Worm (Caenorhabditis elegans) whole organism, L4 larva: ENCODE results near the gene arx-5.

Experiments
- F44E2.7 ChIP-seq: fragments of 200-800 bp; sonication (Bioruptor generic); IDR thresholded peaks from 2 replicates; pipeline ENCODE4 v2.1.2; 2022; ENCODE audit warnings: missing genetic modification characterization, missing compliant biosample characterization
- Y75B8A.6 ChIP-seq: fragments of 200-800 bp; sonication (Bioruptor generic); IDR thresholded peaks from 2 replicates; pipeline ENCODE4 v1.3.6; 2022; ENCODE audit warnings: missing genetic modification reagents, missing genetic modification characterization, missing compliant biosample characterization
- aha-1 ChIP-seq: fragments of 150-350 bp; peaks from one replicate; lab custom pipeline; 2014; ENCODE audit warnings: missing biosample characterization, missing genetic modification characterization
- aly-2 ChIP-seq: sonication (generic microtip); optimal IDR thresholded peaks from 2 replicates; lab custom pipeline; 2018; ENCODE audit warnings: missing biosample characterization, missing genetic modification characterization
- ama-1 ChIP-seq: fragments of 150-350 bp; optimal IDR thresholded peaks from 2 replicates; lab custom pipeline; 2014; ENCODE audit warnings: inconsistent platforms, mixed read lengths
- arid-1 ChIP-seq: fragments of 200-800 bp; sonication (Bioruptor generic); conservative IDR thresholded peaks from 2 replicates; pipeline ENCODE4 v1.3.6; 2022; ENCODE audit warnings: missing genetic modification reagents, missing genetic modification characterization, missing compliant biosample characterization
- attf-4 ChIP-seq: sonication (generic microtip); optimal IDR thresholded peaks from 3 replicates; lab custom pipeline; 2017; ENCODE audit warnings: missing biosample characterization, missing genetic modification characterization
- ceh-32 ChIP-seq: sonication (generic microtip); optimal IDR thresholded peaks from 2 replicates; lab custom pipeline; 2016; ENCODE audit warnings: mild to moderate bottlenecking, missing genetic modification characterization, missing compliant biosample characterization; ENCODE audit not compliant: poor library complexity
- ces-1 ChIP-seq: fragments of 150-350 bp; sonication (generic microtip); optimal IDR thresholded peaks from 4 replicates; lab custom pipeline; 2014; ENCODE audit warnings: missing biosample characterization, missing genetic modification reagents, missing genetic modification characterization
- daf-19 ChIP-seq: fragments of 200-800 bp; sonication (Bioruptor generic); conservative IDR thresholded peaks from 2 replicates; pipeline ENCODE4 v1.3.6; 2022; ENCODE audit warnings: missing genetic modification characterization, missing compliant biosample characterization
- dmd-8 ChIP-seq: fragments of 200-800 bp; sonication (Bioruptor generic); IDR thresholded peaks from 2 replicates; pipeline ENCODE4 v1.3.6; 2022; ENCODE audit warnings: missing genetic modification characterization, missing compliant biosample characterization
- dmd-9 ChIP-seq: fragments of 200-800 bp; sonication (Bioruptor generic); IDR thresholded peaks from 2 replicates; pipeline ENCODE4 v1.3.6; 2022; ENCODE audit warnings: missing genetic modification reagents, missing genetic modification characterization, missing compliant biosample characterization
- egl-43 ChIP-seq: fragments of 200-800 bp; sonication (Bioruptor generic); IDR thresholded peaks from 2 replicates; pipeline ENCODE4 v1.3.6; 2022; ENCODE audit warnings: missing genetic modification reagents, missing genetic modification characterization, missing compliant biosample characterization
- fkh-10 ChIP-seq: fragments of 150-350 bp; optimal IDR thresholded peaks from 2 replicates; lab custom pipeline; 2014; ENCODE audit warnings: missing biosample characterization, missing genetic modification reagents, missing genetic modification characterization
- fos-1 ChIP-seq: fragments of 150-350 bp; optimal IDR thresholded peaks from 2 replicates; lab custom pipeline; 2014; ENCODE audit warnings: missing biosample characterization, missing genetic modification characterization
- gei-8 ChIP-seq: fragments of 200-800 bp; sonication (Bioruptor generic); optimal IDR thresholded peaks from 2 replicates; lab custom pipeline; 2018; ENCODE audit warnings: mild to moderate bottlenecking, missing genetic modification characterization, missing compliant biosample characterization
- hlh-11 ChIP-seq: fragments of 200-800 bp; sonication (Bioruptor generic); optimal IDR thresholded peaks from 2 replicates; lab custom pipeline; 2018; ENCODE audit warnings: mild to moderate bottlenecking, missing genetic modification characterization, missing compliant biosample characterization
- jun-1 ChIP-seq: fragments of 150-350 bp; optimal IDR thresholded peaks from 2 replicates; lab custom pipeline; 2014; ENCODE audit warnings: missing biosample characterization, missing genetic modification reagents, missing genetic modification characterization
- lim-7 ChIP-seq: fragments of 200-800 bp; sonication (Bioruptor generic); IDR thresholded peaks from 2 replicates; pipeline ENCODE4 v1.3.6; 2022; ENCODE audit warnings: missing genetic modification characterization, missing compliant biosample characterization
- lin-1 ChIP-seq: fragments of 200-800 bp; sonication (Bioruptor generic); IDR thresholded peaks from 2 replicates; pipeline ENCODE4 v1.3.6; 2022; ENCODE audit warnings: missing genetic modification reagents, missing genetic modification characterization, missing compliant biosample characterization
- lin-13 ChIP-seq: fragments of 150-350 bp; optimal IDR thresholded peaks from 2 replicates; lab custom pipeline; 2014; ENCODE audit warnings: missing biosample characterization, missing genetic modification reagents, missing genetic modification characterization
- lin-15B ChIP-seq: fragments of 150-350 bp; sonication (generic microtip); optimal IDR thresholded peaks from 3 replicates; lab custom pipeline; 2014; ENCODE audit warnings: missing biosample characterization, missing genetic modification characterization
- lin-38 ChIP-seq: fragments of 200-800 bp; sonication (Bioruptor generic); IDR thresholded peaks from 2 replicates; pipeline ENCODE4 v1.3.6; 2022; ENCODE audit warnings: missing genetic modification reagents, missing genetic modification characterization, missing compliant biosample characterization
- lin-39 ChIP-seq: fragments of 150-350 bp; optimal IDR thresholded peaks from 2 replicates; lab custom pipeline; 2014; ENCODE audit warnings: missing biosample characterization, missing genetic modification reagents, missing genetic modification characterization
- mep-1 ChIP-seq: fragments of 150-350 bp; sonication (generic microtip); optimal IDR thresholded peaks from 3 replicates; lab custom pipeline; 2014; ENCODE audit warnings: missing biosample characterization, missing genetic modification characterization
- nhr-102 ChIP-seq: sonication (generic microtip); optimal IDR thresholded peaks from 2 replicates; lab custom pipeline; 2016; ENCODE audit warnings: mild to moderate bottlenecking, missing genetic modification characterization, moderate library complexity, missing compliant biosample characterization
- nhr-11 ChIP-seq: fragments of 150-350 bp; optimal IDR thresholded peaks from 2 replicates; lab custom pipeline; 2014; ENCODE audit warnings: missing biosample characterization, missing genetic modification characterization
- nhr-111 ChIP-seq: fragments of 200-800 bp; sonication (Bioruptor generic); optimal IDR thresholded peaks from 2 replicates; lab custom pipeline; 2018; ENCODE audit warnings: mild to moderate bottlenecking, missing genetic modification characterization, missing compliant biosample characterization
- nhr-25 ChIP-seq: sonication (generic microtip); optimal IDR thresholded peaks from 2 replicates; lab custom pipeline; 2017; ENCODE audit warnings: missing genetic modification characterization, mild to moderate bottlenecking, missing compliant biosample characterization, antibody characterized with exemption, moderate library complexity, borderline replicate concordance; ENCODE audit not compliant: insufficient read depth
- nhr-41 ChIP-seq: fragments of 200-800 bp; sonication (Bioruptor generic); IDR thresholded peaks from 2 replicates; pipeline ENCODE4 v1.3.6; 2022; ENCODE audit warnings: missing genetic modification reagents, missing genetic modification characterization, missing compliant biosample characterization
- nhr-48 ChIP-seq: sonication (generic microtip); optimal IDR thresholded peaks from 2 replicates; lab custom pipeline; 2016; ENCODE audit warnings: mild to moderate bottlenecking, missing genetic modification characterization, missing compliant biosample characterization
- nhr-76 ChIP-seq: fragments of 150-350 bp; optimal IDR thresholded peaks from 2 replicates; lab custom pipeline; 2014; ENCODE audit warnings: missing biosample characterization, missing genetic modification characterization
- nhr-77 ChIP-seq: fragments of 150-350 bp; optimal IDR thresholded peaks from 2 replicates; lab custom pipeline; 2014; ENCODE audit warnings: missing biosample characterization, missing genetic modification characterization
- rbr-2 ChIP-seq: sonication (generic microtip); optimal IDR thresholded peaks from 2 replicates; lab custom pipeline; 2016; ENCODE audit warnings: missing genotype, missing genetic modification characterization, missing compliant biosample characterization
- sdz-12 ChIP-seq: fragments of 200-800 bp; sonication (Bioruptor generic); optimal IDR thresholded peaks from 2 replicates; lab custom pipeline; 2018; ENCODE audit warnings: mild to moderate bottlenecking, missing genetic modification characterization, missing compliant biosample characterization
- set-16 ChIP-seq: fragments of 200-800 bp; sonication (Bioruptor generic); IDR thresholded peaks from 2 replicates; pipeline ENCODE4 v1.3.6; 2022; ENCODE audit warnings: missing genetic modification reagents, missing genetic modification characterization, missing compliant biosample characterization
- zfp-3 ChIP-seq: fragments of 200-800 bp; sonication (Bioruptor generic); conservative IDR thresholded peaks from 2 replicates; pipeline ENCODE4 v1.3.6; 2022; ENCODE audit warnings: missing genetic modification reagents, missing genetic modification characterization, missing compliant biosample characterization
- zip-11 ChIP-seq: fragments of 200-800 bp; sonication (Bioruptor generic); IDR thresholded peaks from 2 replicates; pipeline ENCODE4 v1.3.6; 2022; ENCODE audit warnings: missing genetic modification characterization, missing compliant biosample characterization
- ztf-11 ChIP-seq: fragments of 150-350 bp; optimal IDR thresholded peaks from 2 replicates; lab custom pipeline; 2014; ENCODE audit warnings: missing biosample characterization, missing genetic modification characterization
- ztf-7 ChIP-seq: fragments of 150-350 bp; optimal IDR thresholded peaks from 2 replicates; lab custom pipeline; 2014; ENCODE audit warnings: missing biosample characterization, missing genetic modification characterization

The arx-5 gene

DNA sequence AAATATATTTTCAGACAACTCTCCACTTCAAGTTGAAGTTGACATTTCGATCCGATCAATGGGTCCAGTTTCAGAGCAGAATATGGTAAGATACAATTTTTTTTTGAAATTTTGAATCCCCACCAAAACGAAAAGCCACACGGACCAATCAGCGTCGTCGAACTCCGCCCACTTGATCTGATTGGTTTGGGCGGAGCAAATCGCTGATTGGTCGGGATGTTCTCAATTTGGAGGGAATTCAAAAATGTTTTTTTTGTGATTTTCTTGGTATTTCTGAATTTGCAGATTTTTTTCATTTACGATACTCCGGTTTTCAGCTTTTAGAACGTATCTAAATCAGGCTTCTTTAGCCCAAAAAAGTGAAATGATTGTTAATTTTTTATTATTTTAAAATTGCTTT lies 32.5 kb downstream of the arx-5 start:
- TF ChIP-seq hlh-11 (tag; lab: Kevin White, UChicago): no peak
- no peak for TF ChIP-seq fos-1
- TF ChIP-seq zfp-3: no peak
- no peak for TF ChIP-seq lin-39 (tag; lab: Kevin White, UChicago)
- TF ChIP-seq jun-1 (tag; lab: Kevin White, UChicago): no peak
- TF ChIP-seq nhr-102 (tag; lab: Kevin White, UChicago): no peak
- TF ChIP-seq rbr-2 (tag; lab: Kevin White, UChicago): no peak
- no peak for TF ChIP-seq arid-1
- no peak for TF ChIP-seq daf-19
- no peak for TF ChIP-seq nhr-11 (tag; lab: Kevin White, UChicago)
- no peak for TF ChIP-seq nhr-41
- no peak for TF ChIP-seq lin-13

DNA sequence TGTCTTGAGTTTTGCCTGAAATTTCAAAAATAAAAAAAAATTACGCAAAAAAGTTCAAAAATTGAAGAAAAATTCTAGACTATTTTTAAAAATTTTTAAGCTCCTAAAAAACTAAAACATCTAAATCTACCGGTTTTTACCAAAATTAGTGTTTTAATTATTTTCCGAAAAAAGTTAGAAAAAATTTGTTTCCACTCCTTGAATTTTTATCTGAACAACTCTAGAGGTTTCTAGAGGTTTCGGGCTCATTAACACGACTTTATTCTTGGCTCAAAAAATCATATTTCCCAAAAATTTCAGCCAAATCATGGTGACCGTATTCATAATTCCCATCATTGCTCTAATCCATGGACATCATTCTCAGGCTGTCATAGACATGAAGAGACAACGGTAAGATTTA lies 33.0 kb downstream of the arx-5 start, which contains the start of gene lgc-37:
TSS of gene lgc-37 (plus strand) at position 301 of the 400 bp plus-strand sequence.
- TF ChIP-seq aly-2 (tag; lab: Kevin White, UChicago): no peak
- TF ChIP-seq lin-38: no peak
- no peak for TF ChIP-seq lin-1
- TF ChIP-seq lin-13: no peak
- no peak for TF ChIP-seq nhr-25 (tag; lab: Kevin White, UChicago)
- no peak for TF ChIP-seq ztf-11

DNA sequence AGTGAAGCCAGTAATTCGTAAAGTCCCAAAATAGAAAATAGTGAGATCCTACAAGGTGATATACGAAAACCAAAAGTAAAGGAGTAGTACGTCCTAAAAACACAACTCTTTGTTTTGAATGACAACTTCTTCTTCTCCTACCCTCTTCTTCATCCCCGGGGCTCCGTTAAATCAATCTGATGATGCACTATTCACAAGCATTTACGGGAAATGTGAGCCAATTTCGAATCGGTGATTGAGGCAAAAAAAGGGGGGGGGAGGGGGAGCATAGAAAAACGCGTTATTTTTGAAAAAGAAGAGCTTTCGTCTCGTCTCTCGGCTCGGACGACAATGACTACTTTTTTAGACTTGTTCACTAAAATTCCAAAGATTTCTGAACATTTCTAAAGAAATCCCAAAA lies 34.0 kb downstream of the arx-5 start:
- no peak for TF ChIP-seq sdz-12 (GFP tag; lab: Kevin White, UChicago)
- TF ChIP-seq ama-1 (lab: Kevin White, UChicago): no peak
- no peak for TF ChIP-seq F44E2.7
- TF ChIP-seq dmd-8 (GFP tag; lab: Robert Waterston, UW): no peak
- no peak for TF ChIP-seq lin-1
- peak; percentile 71 for TF ChIP-seq fkh-10
- TF ChIP-seq zip-11: no peak

DNA sequence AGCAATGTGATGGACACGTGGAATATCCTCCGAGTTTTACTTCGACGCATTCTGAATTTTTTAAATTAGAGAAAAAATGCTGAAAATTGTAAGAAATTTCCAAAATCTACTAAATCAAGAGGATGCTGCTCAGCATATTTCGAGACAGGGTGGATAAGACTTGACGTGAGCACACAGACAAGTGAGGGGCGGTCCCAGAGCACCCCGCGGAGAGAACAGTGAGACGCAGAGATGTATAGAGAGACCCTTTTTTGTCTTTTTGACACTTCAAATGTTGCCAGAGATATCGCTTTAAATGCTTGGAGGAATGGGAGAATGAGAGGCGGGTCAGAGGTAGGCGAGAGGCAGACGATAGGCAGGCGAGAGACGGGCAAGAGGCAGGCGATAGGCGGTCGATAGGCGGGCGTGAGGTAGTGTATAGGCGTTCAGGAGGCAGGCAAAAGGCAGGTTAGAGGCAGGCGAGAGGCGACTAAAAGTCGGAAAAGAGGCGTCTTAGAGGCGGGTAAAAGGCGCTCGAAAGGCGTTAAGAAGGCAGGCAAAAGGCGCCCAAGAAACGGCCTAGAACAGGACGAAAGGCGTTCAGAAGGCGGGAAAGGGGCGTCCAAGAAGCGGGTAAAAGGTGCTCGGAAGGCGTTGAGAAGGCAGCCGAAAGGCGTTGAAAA lies 38.1 kb downstream of the arx-5 start, which contains the start of gene gab-1:
TSS of gene gab-1 (minus strand) at position 51 of the 662 bp plus-strand sequence.
- no peak for TF ChIP-seq nhr-77 (tag; lab: Kevin White, UChicago)
- TF ChIP-seq ceh-32 (tag; lab: Kevin White, UChicago): no peak
- TF ChIP-seq set-16: peak; percentile 77
- no peak for TF ChIP-seq attf-4 (tag; lab: Kevin White, UChicago)
- no peak for TF ChIP-seq lin-15B
- TF ChIP-seq nhr-111 (GFP tag; lab: Kevin White, UChicago): no peak
- TF ChIP-seq ztf-7: no peak
- no peak for TF ChIP-seq sdz-12 (GFP tag; lab: Kevin White, UChicago)
- no peak for TF ChIP-seq Y75B8A.6 (GFP tag; lab: Robert Waterston, UW)
- no peak for TF ChIP-seq egl-43
- TF ChIP-seq gei-8 (GFP tag; lab: Kevin White, UChicago): no peak
- TF ChIP-seq aha-1 (tag; lab: Kevin White, UChicago): peak; percentile 10
- no peak for TF ChIP-seq ces-1 (GFP tag; lab: Kevin White, UChicago)
- no peak for TF ChIP-seq lim-7 (GFP tag; lab: Robert Waterston, UW)
- no peak for TF ChIP-seq nhr-76 (tag; lab: Kevin White, UChicago)
- TF ChIP-seq nhr-48: no peak
- no peak for TF ChIP-seq mep-1 (tag; lab: Kevin White, UChicago)
- no peak for TF ChIP-seq dmd-9 (GFP tag; lab: Robert Waterston, UW)
